Fruit fly (Drosophila melanogaster) whole organism, pupa: ENCODE data around the gene TAF1B.

Experiments used
- CG13204 ChIP-seq: fragments of 200-800 bp; sonication (Bioruptor generic); optimal IDR thresholded peaks from 2 replicates; lab custom pipeline; 2018; ENCODE audit warnings: missing biosample characterization, mild to moderate bottlenecking, missing genetic modification characterization, moderate library complexity
- CG32121 ChIP-seq: fragments of 200-800 bp; sonication (Bioruptor generic); IDR thresholded peaks from 2 replicates; pipeline ENCODE4 v1.3.6; 2022; ENCODE audit warnings: missing biosample characterization, missing genetic modification characterization
- CG8159 ChIP-seq: fragments of 200-800 bp; sonication (Bioruptor generic); optimal IDR thresholded peaks from 3 replicates; lab custom pipeline; 2018; ENCODE audit warnings: missing biosample characterization, mild to moderate bottlenecking, missing genetic modification characterization, moderate library complexity
- Ets98B ChIP-seq: fragments of 200-800 bp; sonication (Bioruptor generic); IDR thresholded peaks from 2 replicates; pipeline ENCODE4 v1.3.6; 2022; ENCODE audit warnings: missing biosample characterization, missing genetic modification characterization
- Pif1A ChIP-seq: fragments of 200-800 bp; sonication (Bioruptor generic); optimal IDR thresholded peaks from 3 replicates; lab custom pipeline; 2016; ENCODE audit warnings: missing biosample characterization, missing genetic modification characterization

DNA sequence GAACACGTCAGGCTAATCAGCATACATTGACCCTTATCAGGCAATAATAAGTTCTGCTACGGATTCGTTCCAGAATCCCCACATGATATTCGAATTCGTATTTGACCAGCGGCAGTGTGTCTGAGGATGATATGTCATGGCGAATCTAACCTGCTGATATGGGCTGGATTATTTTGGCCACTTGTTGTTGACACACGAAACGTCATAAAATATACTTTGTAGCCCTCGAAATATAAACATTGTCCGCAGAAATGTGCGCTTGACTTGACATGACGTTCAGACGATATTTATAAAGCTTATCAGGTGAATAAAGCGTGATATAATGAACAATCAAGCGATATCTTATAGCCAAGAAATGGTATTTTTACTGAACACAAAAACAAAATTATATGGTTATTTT lies 22.4 kb upstream of the TAF1B start:
- no peak for TF ChIP-seq Ets98B (GFP tag; lab: Robert Waterston, UW)
- no peak for TF ChIP-seq CG8159 (tag; lab: Kevin White, UChicago)
- TF ChIP-seq CG32121 (GFP tag; lab: Robert Waterston, UW), result no peak
- TF ChIP-seq Pif1A (GFP tag; lab: Kevin White, UChicago), result no peak
- no peak for TF ChIP-seq CG13204 (GFP tag; lab: Kevin White, UChicago)
